Fruit fly (Drosophila melanogaster): Measurements from ENCODE around the gene Blos2.
A peak's percentile ranks its signal among the peaks of the same experiment; 100 is the strongest.

Gene Blos2

dm6 chr3L:11084557-11085231 lies 23.3 kb downstream of the Blos2 start (continued):
- TF ChIP-seq CG30403 (GFP tag; optimal IDR thresholded peaks at IDR 0.05) (peak; percentile 96), caup (GFP tag; optimal IDR thresholded peaks at IDR 0.05; ENCODE audit: severe bottlenecking) (peak; percentile 92), emc (GFP tag; optimal IDR thresholded peaks at IDR 0.05) (peak; percentile 82), Bdp1 (GFP tag; optimal IDR thresholded peaks at IDR 0.05) (peak; percentile 90), CG12071 (GFP tag; optimal IDR thresholded peaks at IDR 0.05) (peak; percentile 94), Mes4 (GFP tag; optimal IDR thresholded peaks at IDR 0.05) (peak; percentile 98), Sox102F (GFP tag; optimal IDR thresholded peaks at IDR 0.05) (peak; percentile 99), Med (GFP tag) (peak; percentile 99), CG32532 (GFP tag; IDR thresholded peaks at IDR 0.05) (peak; percentile 93), bsh (GFP tag; optimal IDR thresholded peaks at IDR 0.05) (peak; percentile 97 to 99), Poxn (GFP tag; IDR thresholded peaks at IDR 0.05) (peak; percentile 53; the same call in 1 of the 2 replicates), pho (GFP tag; optimal IDR thresholded peaks at IDR 0.05) (peak; percentile 90), luna (GFP tag; optimal IDR thresholded peaks at IDR 0.05) (peak; percentile 37), zfh2 (GFP tag; optimal IDR thresholded peaks at IDR 0.05) (peak; percentile 74), Oli (tag; optimal IDR thresholded peaks at IDR 0.05) (peak; percentile 98), cg (GFP tag; optimal IDR thresholded peaks at IDR 0.05) (peak; percentile 23), CG7745 (tag; optimal IDR thresholded peaks at IDR 0.05) (peak; percentile 91), NK7.1 (GFP tag; optimal IDR thresholded peaks at IDR 0.05) (peak; percentile 95), unpg (GFP tag; optimal IDR thresholded peaks at IDR 0.05) (peak; percentile 97), pita (GFP tag; optimal IDR thresholded peaks at IDR 0.05) (no peak), oc (tag; optimal IDR thresholded peaks at IDR 0.05) (peak; percentile 98), Drgx (GFP tag; IDR thresholded peaks at IDR 0.05) (peak; percentile 99), fu2 (GFP tag; optimal IDR thresholded peaks at IDR 0.05) (peak; percentile 91), E2f2 (GFP tag; IDR thresholded peaks at IDR 0.05) (peak; percentile 80), Elba2 (GFP tag; optimal IDR thresholded peaks at IDR 0.05) (peak; percentile 82), fd3F (GFP tag; optimal IDR thresholded peaks at IDR 0.05) (peak; percentile 89), gt (GFP tag; IDR thresholded peaks at IDR 0.05) (peak; percentile 83), crc (GFP tag; optimal IDR thresholded peaks at IDR 0.05) (peak; percentile 95), CG1647 (GFP tag; optimal IDR thresholded peaks at IDR 0.05) (peak; percentile 91), CG11247 (GFP tag; IDR thresholded peaks at IDR 0.05) (peak; percentile 89), Dbx (GFP tag; IDR thresholded peaks at IDR 0.05) (peak; percentile 82; the same call in 2 of the 3 replicates), CG14441 (GFP tag; IDR thresholded peaks at IDR 0.05) (peak; percentile 96), cad (GFP tag; optimal IDR thresholded peaks at IDR 0.05) (no peak), slbo (GFP tag; IDR thresholded peaks at IDR 0.05) (peak; percentile 92), CG6689 (GFP tag; IDR thresholded peaks at IDR 0.05) (peak; percentile 96), Fer2 (tag; optimal IDR thresholded peaks at IDR 0.05) (peak; percentile 58), CG9437 (GFP tag; optimal IDR thresholded peaks at IDR 0.05) (peak; percentile 92), ash1 (GFP tag; optimal IDR thresholded peaks at IDR 0.05) (peak; percentile 33), CG18619 (GFP tag; optimal IDR thresholded peaks at IDR 0.05) (peak; percentile 93), CG9932 (GFP tag; IDR thresholded peaks at IDR 0.05) (peak; percentile 80), CG7963 (GFP tag; IDR thresholded peaks at IDR 0.05; ENCODE audit: partially characterized antibody) (no peak), Lpt (GFP tag; optimal IDR thresholded peaks at IDR 0.05) (no peak), dmrt11E (tag; optimal IDR thresholded peaks at IDR 0.05) (peak; percentile 98), CG6813 (GFP tag; optimal IDR thresholded peaks at IDR 0.05) (peak; percentile 93), prd (optimal IDR thresholded peaks at IDR 0.05) (no peak), prd (GFP tag; IDR thresholded peaks at IDR 0.05) (peak; percentile 98), pfk (GFP tag; optimal IDR thresholded peaks at IDR 0.05) (peak; percentile 24), CG17328 (GFP tag; IDR thresholded peaks at IDR 0.05) (peak; percentile 99), CG34376 (GFP tag; optimal IDR thresholded peaks at IDR 0.05) (peak; percentile 78), sqz (GFP tag; optimal IDR thresholded peaks at IDR 0.05) (peak; percentile 97)
